Fruit fly (Drosophila melanogaster) whole organism, embryonic: ENCODE measurements around the gene MED25.
A peak's percentile ranks its signal among the peaks of the same experiment; 100 is the strongest.

Source experiments
- Aef1 ChIP-seq: fragments of 200-800 bp; sonication (Bioruptor generic); IDR thresholded peaks from 3 replicates; pipeline ENCODE4 v1.3.6; 2022; ENCODE audit warnings: missing biosample characterization, missing genetic modification characterization
- Atf6 ChIP-seq: fragments of 200-800 bp; sonication (Bioruptor generic); IDR thresholded peaks from 2 replicates; pipeline ENCODE4 v1.3.6; 2022; ENCODE audit warnings: missing biosample characterization, missing genetic modification characterization
- BEAF-32 ChIP-seq: fragments of 200-800 bp; sonication (Bioruptor generic); optimal IDR thresholded peaks from 3 replicates; lab custom pipeline; 2017; ENCODE audit warnings: missing biosample characterization, missing genetic modification characterization, mild to moderate bottlenecking, moderate library complexity, missing genetic modification reagents
- Bgb ChIP-seq: fragments of 200-800 bp; sonication (Bioruptor generic); IDR thresholded peaks from 2 replicates; pipeline ENCODE4 v1.3.6; 2022; ENCODE audit warnings: missing biosample characterization, missing genetic modification characterization; ENCODE audit not compliant: partially characterized antibody
- BtbVII ChIP-seq: fragments of 200-800 bp; sonication (Bioruptor generic); optimal IDR thresholded peaks from 3 replicates; lab custom pipeline; 2017; ENCODE audit warnings: missing biosample characterization, mild to moderate bottlenecking, missing genetic modification characterization
- CG1024 ChIP-seq: fragments of 200-800 bp; sonication (Bioruptor generic); IDR thresholded peaks from 2 replicates; pipeline ENCODE4 v1.3.6; 2022; ENCODE audit warnings: missing biosample characterization, missing genetic modification characterization
- CG11560 ChIP-seq: fragments of 200-800 bp; sonication (Bioruptor generic); IDR thresholded peaks from 3 replicates; pipeline ENCODE4 v1.3.6; 2022; ENCODE audit warnings: missing biosample characterization, missing genetic modification characterization
- CG12942 ChIP-seq: fragments of 200-800 bp; sonication (Bioruptor generic); optimal IDR thresholded peaks from 3 replicates; lab custom pipeline; 2016; ENCODE audit warnings: missing biosample characterization, missing genetic modification characterization
- CG13894 ChIP-seq: fragments of 200-800 bp; sonication (Bioruptor generic); optimal IDR thresholded peaks from 3 replicates; lab custom pipeline; 2018; ENCODE audit warnings: missing biosample characterization, mild to moderate bottlenecking, missing genetic modification characterization, moderate library complexity
- CG15011 ChIP-seq: fragments of 200-800 bp; sonication (Bioruptor generic); optimal IDR thresholded peaks from 3 replicates; lab custom pipeline; 2018; ENCODE audit warnings: missing biosample characterization, mild to moderate bottlenecking, missing genetic modification characterization
- CG1602 ChIP-seq: fragments of 200-800 bp; sonication (Bioruptor generic); optimal IDR thresholded peaks from 3 replicates; lab custom pipeline; 2016; ENCODE audit warnings: missing biosample characterization, missing genetic modification characterization
- CG16813 ChIP-seq: fragments of 200-800 bp; sonication (Bioruptor generic); IDR thresholded peaks from 3 replicates; pipeline ENCODE4 v1.3.6; 2022; ENCODE audit warnings: missing biosample characterization, missing genetic modification characterization; ENCODE audit not compliant: partially characterized antibody
- CG2120 ChIP-seq: fragments of 200-800 bp; sonication (Bioruptor generic); optimal IDR thresholded peaks from 3 replicates; lab custom pipeline; 2016; ENCODE audit warnings: missing biosample characterization, missing genetic modification characterization
- CG2202 ChIP-seq: fragments of 200-800 bp; sonication (Bioruptor generic); optimal IDR thresholded peaks from 2 replicates; lab custom pipeline; 2018; ENCODE audit warnings: missing biosample characterization, mild to moderate bottlenecking, missing genetic modification characterization
- CG30403 ChIP-seq: fragments of 200-800 bp; sonication (Bioruptor generic); optimal IDR thresholded peaks from 3 replicates; lab custom pipeline; 2016; ENCODE audit warnings: missing biosample characterization, missing genetic modification characterization
- CG3163 ChIP-seq: fragments of 200-800 bp; sonication (Bioruptor generic); optimal IDR thresholded peaks from 3 replicates; lab custom pipeline; 2016; ENCODE audit warnings: missing biosample characterization, missing genetic modification characterization
- CG32767 ChIP-seq: fragments of 200-800 bp; sonication (Bioruptor generic); IDR thresholded peaks from 2 replicates; pipeline ENCODE4 v1.3.6; 2022; ENCODE audit warnings: missing biosample characterization, missing genetic modification characterization
- CG3407 ChIP-seq: fragments of 200-800 bp; sonication (Bioruptor generic); optimal IDR thresholded peaks from 2 replicates; lab custom pipeline; 2018; ENCODE audit warnings: missing biosample characterization, mild to moderate bottlenecking, missing genetic modification characterization
- CG34224 ChIP-seq: fragments of 200-800 bp; sonication (Bioruptor generic); IDR thresholded peaks from 3 replicates; pipeline ENCODE4 v1.3.6; 2022; ENCODE audit warnings: missing biosample characterization, missing genetic modification characterization; ENCODE audit not compliant: partially characterized antibody
- CG3995 ChIP-seq: fragments of 200-800 bp; sonication (Bioruptor generic); optimal IDR thresholded peaks from 3 replicates; lab custom pipeline; 2016; ENCODE audit warnings: missing biosample characterization, missing genetic modification characterization
- CG4282 ChIP-seq: fragments of 200-800 bp; sonication (Bioruptor generic); optimal IDR thresholded peaks from 2 replicates; lab custom pipeline; 2016; ENCODE audit warnings: missing biosample characterization, missing genetic modification characterization
- CG4707 ChIP-seq: fragments of 200-800 bp; sonication (Bioruptor generic); optimal IDR thresholded peaks from 2 replicates; lab custom pipeline; 2018; ENCODE audit warnings: missing biosample characterization, mild to moderate bottlenecking, missing genetic modification characterization, moderate library complexity
- CG5953 ChIP-seq: fragments of 200-800 bp; sonication (Bioruptor generic); IDR thresholded peaks from 2 replicates; pipeline ENCODE4 v1.3.6; 2022; ENCODE audit warnings: missing biosample characterization, missing genetic modification characterization
- CG6175 ChIP-seq: fragments of 200-800 bp; sonication (Bioruptor generic); IDR thresholded peaks from 3 replicates; pipeline ENCODE4 v1.3.6; 2022; ENCODE audit warnings: missing biosample characterization, missing genetic modification characterization
- CG6813 ChIP-seq: fragments of 200-800 bp; sonication (Bioruptor generic); optimal IDR thresholded peaks from 2 replicates; lab custom pipeline; 2017; ENCODE audit warnings: missing biosample characterization, missing genetic modification characterization, mild to moderate bottlenecking, moderate library complexity, missing genetic modification reagents
- CG8478 ChIP-seq: fragments of >200 bp; optimal IDR thresholded peaks from 2 replicates; lab custom pipeline; 2018
- CG9727 ChIP-seq: fragments of 200-800 bp; sonication (Bioruptor generic); optimal IDR thresholded peaks from 3 replicates; lab custom pipeline; 2017; ENCODE audit warnings: missing biosample characterization, mild to moderate bottlenecking, missing genetic modification characterization
- CG9797 ChIP-seq: fragments of 200-800 bp; sonication (Bioruptor generic); optimal IDR thresholded peaks from 3 replicates; lab custom pipeline; 2018; ENCODE audit warnings: missing biosample characterization, mild to moderate bottlenecking, missing genetic modification characterization
- CoRest ChIP-seq: fragments of 200-800 bp; sonication (Bioruptor generic); optimal IDR thresholded peaks from 3 replicates; lab custom pipeline; 2018; ENCODE audit warnings: missing biosample characterization, mild to moderate bottlenecking, missing genetic modification characterization, moderate library complexity
- D19A ChIP-seq: fragments of 200-800 bp; optimal IDR thresholded peaks from 3 replicates; lab custom pipeline; 2019; ENCODE audit warnings: missing biosample characterization, mild to moderate bottlenecking, missing genetic modification characterization, moderate library complexity
- HLH4C ChIP-seq: fragments of 200-800 bp; sonication (Bioruptor generic); IDR thresholded peaks from 3 replicates; pipeline ENCODE4 v1.3.6; 2022; ENCODE audit warnings: missing biosample characterization, missing genetic modification characterization; ENCODE audit not compliant: partially characterized antibody
- Max ChIP-seq: fragments of 200-800 bp; sonication (Bioruptor generic); optimal IDR thresholded peaks from 2 replicates; lab custom pipeline; 2016; ENCODE audit warnings: missing biosample characterization, mild to moderate bottlenecking, missing genetic modification characterization
- Oaz ChIP-seq: fragments of 200-800 bp; sonication (Bioruptor generic); IDR thresholded peaks from 2 replicates; pipeline ENCODE4 v1.3.6; 2022; ENCODE audit warnings: missing biosample characterization, missing genetic modification characterization
- Oli ChIP-seq: fragments of 200-800 bp; sonication (Bioruptor generic); optimal IDR thresholded peaks from 2 replicates; lab custom pipeline; 2018; ENCODE audit warnings: missing biosample characterization, mild to moderate bottlenecking, missing genetic modification characterization, moderate library complexity
- Opbp ChIP-seq: fragments of 200-800 bp; sonication (Bioruptor generic); IDR thresholded peaks from 3 replicates; pipeline ENCODE4 v1.3.6; 2022; ENCODE audit warnings: missing biosample characterization, missing genetic modification characterization; ENCODE audit not compliant: partially characterized antibody
- Pdp1 ChIP-seq, 2 experiments: fragments of 200-800 bp; sonication (Bioruptor generic); optimal IDR thresholded peaks; 3 replicates each; lab custom pipeline; 2016; ENCODE audit warnings: missing biosample characterization in 2 of 2, missing genetic modification characterization in 2 of 2, mild to moderate bottlenecking in 1 of 2, moderate library complexity in 1 of 2
- Spps ChIP-seq: fragments of 200-800 bp; sonication (Bioruptor generic); optimal IDR thresholded peaks from 2 replicates; lab custom pipeline; 2018; ENCODE audit warnings: missing biosample characterization, mild to moderate bottlenecking, missing genetic modification characterization
- abd-A ChIP-seq: fragments of 200-800 bp; sonication (Bioruptor generic); optimal IDR thresholded peaks from 3 replicates; lab custom pipeline; 2019; ENCODE audit warnings: missing biosample characterization, mild to moderate bottlenecking, missing genetic modification characterization, moderate library complexity
- eyg ChIP-seq: fragments of 200-800 bp; sonication (Bioruptor generic); optimal IDR thresholded peaks from 3 replicates; lab custom pipeline; 2016; ENCODE audit warnings: missing biosample characterization, missing genetic modification characterization
- gro ChIP-seq: fragments of 200-800 bp; sonication (Bioruptor generic); optimal IDR thresholded peaks from 2 replicates; lab custom pipeline; 2016; ENCODE audit warnings: missing biosample characterization, missing genetic modification characterization
- gsb ChIP-seq: fragments of 200-800 bp; sonication (Bioruptor generic); IDR thresholded peaks from 2 replicates; pipeline ENCODE4 v1.3.6; 2022; ENCODE audit warnings: missing biosample characterization, missing genetic modification characterization
- kah ChIP-seq: fragments of 200-800 bp; sonication (Bioruptor generic); optimal IDR thresholded peaks from 2 replicates; lab custom pipeline; 2018; ENCODE audit warnings: missing biosample characterization, mild to moderate bottlenecking, missing genetic modification characterization
- knrl ChIP-seq: fragments of 200-800 bp; sonication (Bioruptor generic); IDR thresholded peaks from 3 replicates; pipeline ENCODE4 v1.3.6; 2022; ENCODE audit warnings: missing biosample characterization, missing genetic modification characterization; ENCODE audit not compliant: partially characterized antibody
- lilli ChIP-seq: fragments of 200-800 bp; sonication (Bioruptor generic); optimal IDR thresholded peaks from 3 replicates; lab custom pipeline; 2016; ENCODE audit warnings: missing biosample characterization, missing genetic modification characterization
- maf-S ChIP-seq: fragments of 200-800 bp; sonication (Bioruptor generic); optimal IDR thresholded peaks from 2 replicates; lab custom pipeline; 2016; ENCODE audit warnings: missing biosample characterization, missing genetic modification characterization
- odd ChIP-seq: fragments of 200-800 bp; sonication (Bioruptor generic); optimal IDR thresholded peaks from 2 replicates; lab custom pipeline; 2017; ENCODE audit warnings: missing biosample characterization, mild to moderate bottlenecking, missing genetic modification characterization
- pb ChIP-seq: fragments of 200-800 bp; sonication (Bioruptor generic); optimal IDR thresholded peaks from 3 replicates; lab custom pipeline; 2016; ENCODE audit warnings: missing biosample characterization, missing genetic modification characterization
- peb ChIP-seq: fragments of 200-800 bp; sonication (Bioruptor generic); IDR thresholded peaks from 2 replicates; pipeline ENCODE4 v1.3.6; 2022; ENCODE audit warnings: missing biosample characterization, missing genetic modification characterization
- psq ChIP-seq: fragments of 200-800 bp; sonication (Bioruptor generic); optimal IDR thresholded peaks from 2 replicates; lab custom pipeline; 2017; ENCODE audit warnings: missing biosample characterization, missing genetic modification characterization
- slbo ChIP-seq: fragments of 200-800 bp; sonication (Bioruptor generic); IDR thresholded peaks from 2 replicates; pipeline ENCODE4 v1.3.6; 2022; ENCODE audit warnings: missing biosample characterization, missing genetic modification characterization
- tgo ChIP-seq: fragments of 200-800 bp; sonication (Bioruptor generic); IDR thresholded peaks from 3 replicates; pipeline ENCODE4 v1.3.6; 2022; ENCODE audit warnings: missing biosample characterization, missing genetic modification characterization

The MED25 gene

DNA sequence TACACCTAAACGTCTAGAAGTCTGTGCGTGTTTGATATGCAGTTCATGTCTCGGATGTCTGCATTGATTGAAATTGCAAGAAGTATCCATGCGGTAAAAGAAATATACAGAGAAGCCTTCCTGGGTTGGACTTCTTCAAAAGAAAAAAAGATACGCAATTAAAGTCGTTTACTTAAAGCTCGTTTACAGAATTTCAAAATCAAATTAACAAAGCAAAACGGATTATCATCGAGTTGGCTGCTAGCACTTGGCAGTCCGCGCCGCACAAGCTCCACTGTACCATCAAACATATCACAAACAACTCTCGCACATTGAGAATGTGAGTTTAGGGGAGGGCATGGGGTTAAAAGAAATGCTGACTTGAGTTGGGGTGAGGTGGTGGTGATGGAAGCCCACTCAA lies 10.3 kb upstream of the MED25 start (continued):
- no peak for TF ChIP-seq Bgb (GFP tag; lab: Robert Waterston, UW)
- TF ChIP-seq CG15011 (GFP tag; lab: Kevin White, UChicago) = peak; percentile 3
- peak; percentile 59 to 69 for TF ChIP-seq Pdp1 (GFP tag; optimal IDR thresholded peaks at IDR 0.05; lab: Kevin White, UChicago)
- TF ChIP-seq odd (GFP tag; lab: Kevin White, UChicago) = peak; percentile 53
- no peak for TF ChIP-seq CG9797 (GFP tag; lab: Kevin White, UChicago)
- peak; percentile 37; the same call in 1 of the 2 replicates for TF ChIP-seq peb (GFP tag; lab: Robert Waterston, UW)
- TF ChIP-seq knrl (GFP tag; lab: Robert Waterston, UW) = no peak
- TF ChIP-seq CG3995 (GFP tag; lab: Kevin White, UChicago) = no peak
- TF ChIP-seq CG12942 (GFP tag; lab: Kevin White, UChicago) = peak; percentile 59
- peak; percentile 84 for TF ChIP-seq Oli (tag; lab: Kevin White, UChicago)
- peak; percentile 33 for TF ChIP-seq Max (GFP tag; lab: Kevin White, UChicago)
- TF ChIP-seq CG1024 (GFP tag; lab: Robert Waterston, UW) = no peak
- peak; percentile 64 for TF ChIP-seq CG5953 (GFP tag; lab: Robert Waterston, UW)
- peak; percentile 77 for TF ChIP-seq CG30403 (GFP tag; lab: Kevin White, UChicago)
- TF ChIP-seq psq (GFP tag; lab: Kevin White, UChicago) = no peak
- no peak for TF ChIP-seq CG16813 (GFP tag; lab: Robert Waterston, UW)
- TF ChIP-seq maf-S (GFP tag; lab: Kevin White, UChicago) = peak; percentile 41
- peak; percentile 37; the same call in 1 of the 2 replicates for TF ChIP-seq gsb (GFP tag; lab: Robert Waterston, UW)
- TF ChIP-seq CG8478 = no peak
- TF ChIP-seq CG4707 (GFP tag; lab: Kevin White, UChicago) = peak; percentile 54
- TF ChIP-seq CG2120 (GFP tag; lab: Kevin White, UChicago) = peak; percentile 34
- TF ChIP-seq CoRest (tag; lab: Kevin White, UChicago) = peak; percentile 74
- 0 out of 2 replicates have a peak, but pooled peaks have one; percentile 41 for TF ChIP-seq Oaz (GFP tag; lab: Robert Waterston, UW)
- peak; percentile 73 for TF ChIP-seq CG3407
- no peak for TF ChIP-seq CG11560 (tag; lab: Robert Waterston, UW)
- peak; percentile 49 for TF ChIP-seq CG3163 (GFP tag; lab: Kevin White, UChicago)
- peak; percentile 64 for TF ChIP-seq CG2202 (tag; lab: Kevin White, UChicago)
- peak; percentile 66 for TF ChIP-seq slbo (GFP tag; lab: Robert Waterston, UW)
- TF ChIP-seq kah (GFP tag; lab: Kevin White, UChicago) = peak; percentile 22
- TF ChIP-seq CG6813 (GFP tag; lab: Kevin White, UChicago) = peak; percentile 62
- no peak for TF ChIP-seq Aef1 (GFP tag; lab: Robert Waterston, UW)
- peak; percentile 42 for TF ChIP-seq BtbVII (GFP tag; lab: Kevin White, UChicago)
- TF ChIP-seq Atf6 (GFP tag; lab: Robert Waterston, UW) = peak; percentile 26; the same call in 1 of the 2 replicates
- no peak for TF ChIP-seq CG34224 (GFP tag; lab: Robert Waterston, UW)
- TF ChIP-seq CG32767 (GFP tag; lab: Robert Waterston, UW) = 0 out of 2 replicates have a peak, but pooled peaks have one; percentile 46
- peak; percentile 65 for TF ChIP-seq D19A (tag; lab: Kevin White, UChicago)
- TF ChIP-seq CG1602 (GFP tag; lab: Kevin White, UChicago) = peak; percentile 74
- 0 out of 3 replicates have a peak, but pooled peaks have one; percentile 38 for TF ChIP-seq CG6175
- TF ChIP-seq BEAF-32 (GFP tag; lab: Kevin White, UChicago) = no peak
- no peak for TF ChIP-seq CG13894 (tag; lab: Kevin White, UChicago)
- TF ChIP-seq tgo (GFP tag; lab: Robert Waterston, UW) = peak; percentile 61; the same call in 1 of the 3 replicates
- no peak for TF ChIP-seq HLH4C (GFP tag; lab: Robert Waterston, UW)
- peak; percentile 7 for TF ChIP-seq CG4282 (GFP tag; lab: Kevin White, UChicago)
- TF ChIP-seq gro (GFP tag; lab: Kevin White, UChicago) = no peak
- no peak for TF ChIP-seq abd-A
- TF ChIP-seq pb (GFP tag; lab: Kevin White, UChicago) = no peak
- TF ChIP-seq eyg (GFP tag; lab: Kevin White, UChicago) = no peak
- peak; percentile 51 for TF ChIP-seq CG9727 (GFP tag; lab: Kevin White, UChicago)
- peak; percentile 75 for TF ChIP-seq Spps (tag; lab: Kevin White, UChicago)
- peak; percentile 61 for TF ChIP-seq lilli (GFP tag; lab: Kevin White, UChicago)
- TF ChIP-seq Opbp (GFP tag; lab: Robert Waterston, UW) = no peak
